Fruit fly (Drosophila melanogaster) whole organism, embryonic: Measurements from ENCODE around the gene CG32712.
A peak's percentile ranks its signal among the peaks of the same experiment; 100 is the strongest.

Source experiments
- Aef1 ChIP-seq: fragments of 200-800 bp; sonication (Bioruptor generic); IDR thresholded peaks from 3 replicates; pipeline ENCODE4 v1.3.6; 2022; ENCODE audit warnings: missing biosample characterization, missing genetic modification characterization
- C15 ChIP-seq: fragments of 200-800 bp; sonication (Bioruptor generic); IDR thresholded peaks from 3 replicates; pipeline ENCODE4 v1.3.6; 2022; ENCODE audit warnings: missing biosample characterization, missing genetic modification characterization
- CG11093 ChIP-seq: fragments of 200-800 bp; sonication (Bioruptor generic); IDR thresholded peaks from 3 replicates; pipeline ENCODE4 v1.3.6; 2022; ENCODE audit warnings: missing biosample characterization, missing genetic modification characterization
- CG11560 ChIP-seq: fragments of 200-800 bp; sonication (Bioruptor generic); IDR thresholded peaks from 3 replicates; pipeline ENCODE4 v1.3.6; 2022; ENCODE audit warnings: missing biosample characterization, missing genetic modification characterization
- CG12769 ChIP-seq: fragments of 200-800 bp; sonication (Bioruptor generic); optimal IDR thresholded peaks from 2 replicates; lab custom pipeline; 2019; ENCODE audit warnings: missing biosample characterization, mild to moderate bottlenecking, missing genetic modification characterization, moderate library complexity
- CG13287 ChIP-seq: fragments of 200-800 bp; sonication (Bioruptor generic); IDR thresholded peaks from 2 replicates; pipeline ENCODE4 v1.3.6; 2022; ENCODE audit warnings: missing biosample characterization, missing genetic modification characterization; ENCODE audit not compliant: partially characterized antibody
- CG14710 ChIP-seq: fragments of 200-800 bp; sonication (Bioruptor generic); optimal IDR thresholded peaks from 3 replicates; lab custom pipeline; 2019; ENCODE audit warnings: missing biosample characterization, mild to moderate bottlenecking, missing genetic modification characterization, moderate library complexity
- CG1792 ChIP-seq: fragments of 200-800 bp; sonication (Bioruptor generic); optimal IDR thresholded peaks from 2 replicates; lab custom pipeline; 2016; ENCODE audit warnings: missing biosample characterization, missing genetic modification characterization
- CG18476 ChIP-seq: fragments of 200-800 bp; sonication (Bioruptor generic); optimal IDR thresholded peaks from 2 replicates; lab custom pipeline; 2016; ENCODE audit warnings: missing biosample characterization, mild to moderate bottlenecking, missing genetic modification characterization
- CG2678 ChIP-seq: fragments of 200-800 bp; sonication (Bioruptor generic); optimal IDR thresholded peaks from 3 replicates; lab custom pipeline; 2019; ENCODE audit warnings: missing biosample characterization, mild to moderate bottlenecking, missing genetic modification characterization, moderate library complexity
- CG30403 ChIP-seq: fragments of 200-800 bp; sonication (Bioruptor generic); optimal IDR thresholded peaks from 3 replicates; lab custom pipeline; 2016; ENCODE audit warnings: missing biosample characterization, missing genetic modification characterization
- CG32767 ChIP-seq: fragments of 200-800 bp; sonication (Bioruptor generic); IDR thresholded peaks from 2 replicates; pipeline ENCODE4 v1.3.6; 2022; ENCODE audit warnings: missing biosample characterization, missing genetic modification characterization
- CG33557 ChIP-seq: fragments of 200-800 bp; sonication (Bioruptor generic); optimal IDR thresholded peaks from 2 replicates; lab custom pipeline; 2019; ENCODE audit warnings: missing biosample characterization, mild to moderate bottlenecking, missing genetic modification characterization, moderate library complexity
- CG34422 ChIP-seq: fragments of 200-800 bp; sonication (Bioruptor generic); IDR thresholded peaks from 3 replicates; pipeline ENCODE4 v1.3.6; 2022; ENCODE audit warnings: missing biosample characterization, missing genetic modification characterization
- CG3995 ChIP-seq: fragments of 200-800 bp; sonication (Bioruptor generic); optimal IDR thresholded peaks from 3 replicates; lab custom pipeline; 2016; ENCODE audit warnings: missing biosample characterization, missing genetic modification characterization
- CG7745 ChIP-seq: fragments of 200-800 bp; sonication (Bioruptor generic); optimal IDR thresholded peaks from 2 replicates; lab custom pipeline; 2018; ENCODE audit warnings: missing biosample characterization, mild to moderate bottlenecking, missing genetic modification characterization, moderate library complexity
- CG8281 ChIP-seq: fragments of 200-800 bp; sonication (Bioruptor generic); optimal IDR thresholded peaks from 2 replicates; lab custom pipeline; 2018; ENCODE audit warnings: missing biosample characterization, mild to moderate bottlenecking, missing genetic modification characterization, moderate library complexity
- CG8359 ChIP-seq: fragments of 200-800 bp; sonication (Bioruptor generic); optimal IDR thresholded peaks from 2 replicates; lab custom pipeline; 2017; ENCODE audit warnings: missing biosample characterization, mild to moderate bottlenecking, missing genetic modification characterization, borderline replicate concordance
- CG8944 ChIP-seq: fragments of 200-800 bp; sonication (Bioruptor generic); optimal IDR thresholded peaks from 3 replicates; lab custom pipeline; 2016; ENCODE audit warnings: missing biosample characterization, missing genetic modification characterization
- CkIIα-i1 ChIP-seq: fragments of 200-800 bp; sonication (Bioruptor generic); IDR thresholded peaks from 2 replicates; pipeline ENCODE4 v1.3.6; 2022; ENCODE audit warnings: missing biosample characterization, missing genetic modification characterization
- E2f1 ChIP-seq: fragments of 200-800 bp; sonication (Bioruptor generic); IDR thresholded peaks from 2 replicates; pipeline ENCODE4 v1.3.6; 2022; ENCODE audit warnings: missing biosample characterization, missing genetic modification characterization
- ERR ChIP-seq: fragments of 200-800 bp; sonication (Bioruptor generic); optimal IDR thresholded peaks from 2 replicates; lab custom pipeline; 2016; ENCODE audit warnings: missing biosample characterization, missing genetic modification characterization
- HmgZ ChIP-seq: fragments of 200-800 bp; sonication (Bioruptor generic); optimal IDR thresholded peaks from 2 replicates; lab custom pipeline; 2018; ENCODE audit warnings: missing biosample characterization, mild to moderate bottlenecking, missing genetic modification characterization
- Hr51 ChIP-seq, 2 experiments: fragments of 200-800 bp; sonication (Bioruptor generic); optimal IDR thresholded peaks; 2 replicates in 1 of 2; 3 replicates in 1 of 2; lab custom pipeline; 2016 to 2018; ENCODE audit warnings: missing biosample characterization in 2 of 2, missing genetic modification characterization in 2 of 2, mild to moderate bottlenecking in 1 of 2, moderate library complexity in 1 of 2
- Lhr ChIP-seq: fragments of 200-800 bp; sonication (Bioruptor generic); optimal IDR thresholded peaks from 3 replicates; lab custom pipeline; 2017; ENCODE audit warnings: mild to moderate bottlenecking, missing biosample characterization, missing genetic modification reagents, missing genetic modification characterization
- Neu2 ChIP-seq: fragments of 200-800 bp; sonication (Bioruptor generic); optimal IDR thresholded peaks from 3 replicates; lab custom pipeline; 2016; ENCODE audit warnings: missing biosample characterization, missing genetic modification characterization, borderline replicate concordance
- Rfx ChIP-seq: fragments of 200-800 bp; sonication (Bioruptor generic); IDR thresholded peaks from 2 replicates; pipeline ENCODE4 v1.3.6; 2022; ENCODE audit warnings: missing biosample characterization, missing genetic modification characterization
- Ssrp ChIP-seq: fragments of 200-800 bp; sonication (Bioruptor generic); optimal IDR thresholded peaks from 2 replicates; lab custom pipeline; 2018; ENCODE audit warnings: missing biosample characterization, mild to moderate bottlenecking, missing genetic modification characterization, moderate library complexity
- al ChIP-seq: fragments of 200-800 bp; sonication (Bioruptor generic); IDR thresholded peaks from 2 replicates; pipeline ENCODE4 v1.3.6; 2022; ENCODE audit warnings: missing biosample characterization, missing genetic modification characterization
- aop ChIP-seq: fragments of 200-800 bp; sonication (Bioruptor generic); IDR thresholded peaks from 2 replicates; pipeline ENCODE4 v1.3.6; 2022; ENCODE audit warnings: missing biosample characterization, missing genetic modification characterization
- bowl ChIP-seq: fragments of 200-800 bp; sonication (Bioruptor generic); IDR thresholded peaks from 2 replicates; pipeline ENCODE4 v1.3.6; 2022; ENCODE audit warnings: missing biosample characterization, missing genetic modification characterization
- btn ChIP-seq: fragments of 200-800 bp; sonication (Bioruptor generic); optimal IDR thresholded peaks from 2 replicates; lab custom pipeline; 2016; ENCODE audit warnings: missing biosample characterization, missing genetic modification characterization
- cas ChIP-seq: fragments of 200-800 bp; sonication (Bioruptor generic); IDR thresholded peaks from 2 replicates; pipeline ENCODE4 v1.3.6; 2022; ENCODE audit warnings: missing biosample characterization, missing genetic modification characterization
- chinmo ChIP-seq: fragments of 200-800 bp; sonication (Bioruptor generic); IDR thresholded peaks from 4 replicates; pipeline ENCODE4 v1.3.6; 2022; ENCODE audit warnings: missing biosample characterization, missing genetic modification characterization; ENCODE audit not compliant: partially characterized antibody
- dati ChIP-seq: fragments of 200-800 bp; sonication (Bioruptor generic); IDR thresholded peaks from 2 replicates; pipeline ENCODE4 v1.3.6; 2022; ENCODE audit warnings: missing biosample characterization, missing genetic modification characterization
- gsb-n ChIP-seq: fragments of 200-800 bp; sonication (Bioruptor generic); optimal IDR thresholded peaks from 3 replicates; lab custom pipeline; 2018; ENCODE audit warnings: missing biosample characterization, mild to moderate bottlenecking, missing genetic modification characterization
- gt ChIP-seq: fragments of 200-800 bp; sonication (Bioruptor generic); IDR thresholded peaks from 2 replicates; pipeline ENCODE4 v1.3.6; 2022; ENCODE audit warnings: missing biosample characterization, missing genetic modification characterization
- kni ChIP-seq: fragments of 200-800 bp; sonication (Bioruptor generic); optimal IDR thresholded peaks from 3 replicates; lab custom pipeline; 2017; ENCODE audit warnings: mild to moderate bottlenecking, missing biosample characterization, missing genetic modification reagents, missing genetic modification characterization
- knrl ChIP-seq: fragments of 200-800 bp; sonication (Bioruptor generic); IDR thresholded peaks from 3 replicates; pipeline ENCODE4 v1.3.6; 2022; ENCODE audit warnings: missing biosample characterization, missing genetic modification characterization; ENCODE audit not compliant: partially characterized antibody
- lab ChIP-seq: fragments of 200-800 bp; sonication (Bioruptor generic); optimal IDR thresholded peaks from 3 replicates; lab custom pipeline; 2017; ENCODE audit warnings: missing biosample characterization, missing genetic modification characterization, mild to moderate bottlenecking, moderate library complexity, missing genetic modification reagents
- lbe ChIP-seq: fragments of 200-800 bp; sonication (Bioruptor generic); optimal IDR thresholded peaks from 2 replicates; lab custom pipeline; 2016; ENCODE audit warnings: missing biosample characterization, mild to moderate bottlenecking, missing genetic modification characterization
- phol ChIP-seq: fragments of 200-800 bp; sonication (Bioruptor generic); optimal IDR thresholded peaks from 3 replicates; lab custom pipeline; 2018; ENCODE audit warnings: missing biosample characterization, mild to moderate bottlenecking, missing genetic modification characterization, moderate library complexity
- psq ChIP-seq: fragments of 200-800 bp; sonication (Bioruptor generic); optimal IDR thresholded peaks from 2 replicates; lab custom pipeline; 2017; ENCODE audit warnings: missing biosample characterization, missing genetic modification characterization
- ro ChIP-seq: fragments of 200-800 bp; sonication (Bioruptor generic); IDR thresholded peaks from 2 replicates; pipeline ENCODE4 v1.3.6; 2022; ENCODE audit warnings: missing biosample characterization, missing genetic modification characterization
- sd ChIP-seq: fragments of 200-800 bp; sonication (Bioruptor generic); optimal IDR thresholded peaks from 3 replicates; lab custom pipeline; 2018; ENCODE audit warnings: missing biosample characterization, mild to moderate bottlenecking, missing genetic modification characterization, moderate library complexity
- sens ChIP-seq: fragments of 200-800 bp; sonication (Bioruptor generic); peaks from one replicate; lab custom pipeline; 2016; ENCODE audit warnings: missing biosample characterization, missing genetic modification characterization
- sisA ChIP-seq: fragments of 200-800 bp; sonication (Bioruptor generic); IDR thresholded peaks from 2 replicates; pipeline ENCODE4 v1.3.6; 2022; ENCODE audit warnings: missing biosample characterization, missing genetic modification characterization
- tap ChIP-seq: fragments of 200-800 bp; optimal IDR thresholded peaks from 3 replicates; lab custom pipeline; 2019; ENCODE audit warnings: missing biosample characterization, mild to moderate bottlenecking, missing genetic modification characterization, moderate library complexity
- tna ChIP-seq: fragments of 200-800 bp; sonication (Bioruptor generic); IDR thresholded peaks from 2 replicates; pipeline ENCODE4 v1.3.6; 2022; ENCODE audit warnings: missing biosample characterization, missing genetic modification characterization; ENCODE audit not compliant: partially characterized antibody

Gene CG32712

DNA sequence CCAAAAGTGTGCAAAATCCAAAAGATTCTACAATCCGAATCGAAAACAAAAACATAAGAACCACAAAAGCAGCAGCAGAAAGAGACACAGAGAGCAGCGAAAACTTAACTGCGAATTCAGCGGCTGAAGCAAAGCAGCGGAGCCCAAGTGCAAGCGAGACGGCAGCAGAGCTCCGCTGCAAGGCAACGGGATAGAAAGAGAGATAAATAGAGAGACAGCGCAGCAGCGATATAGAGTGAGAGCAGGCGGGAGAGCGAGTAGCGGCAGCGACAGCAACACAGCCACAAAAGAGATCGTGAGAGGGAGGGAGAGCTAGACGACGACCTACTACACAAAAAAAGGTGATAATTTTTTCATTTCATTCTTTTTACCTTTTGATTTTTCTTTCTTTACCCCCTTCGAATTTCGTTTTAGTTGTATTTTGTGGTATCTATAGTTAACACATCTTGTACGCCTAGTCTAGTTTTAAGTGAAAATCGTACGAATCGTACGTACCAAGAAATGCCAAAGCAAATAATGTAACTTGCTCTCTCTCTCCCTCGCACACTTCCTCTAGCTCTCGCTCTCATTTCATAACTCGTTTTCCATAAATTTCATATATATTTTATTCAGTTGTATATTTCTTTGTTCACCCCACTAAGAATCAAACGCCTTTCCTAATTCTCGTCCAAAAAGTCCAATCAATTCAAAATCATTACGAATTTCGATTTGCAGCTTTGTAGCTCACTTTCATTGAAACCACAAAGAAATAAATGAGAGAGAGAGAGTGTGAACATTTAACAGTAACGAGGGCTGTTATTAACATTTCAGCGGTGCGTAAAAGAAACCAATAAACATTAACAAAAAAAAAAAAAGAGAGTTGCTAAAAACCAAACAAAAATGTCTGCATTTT, 23.0 kb downstream of the CG32712 start (continued):
- TF ChIP-seq tna: no peak
- no peak for TF ChIP-seq ro
- no peak for TF ChIP-seq aop (GFP tag; lab: Robert Waterston, UW)
- no peak for TF ChIP-seq ERR (GFP tag; lab: Kevin White, UChicago)
- TF ChIP-seq CG8944: no peak
- TF ChIP-seq Aef1 (GFP tag; lab: Robert Waterston, UW): no peak
- TF ChIP-seq CkIIα-i1 (GFP tag; lab: Robert Waterston, UW): no peak
- TF ChIP-seq psq (GFP tag; lab: Kevin White, UChicago): no peak
- TF ChIP-seq sens (GFP tag; lab: Kevin White, UChicago): peak; percentile 76
- TF ChIP-seq al (GFP tag; lab: Robert Waterston, UW): no peak
- peak; percentile 56 for TF ChIP-seq Rfx (GFP tag; lab: Robert Waterston, UW)
- no peak for TF ChIP-seq dati (GFP tag; lab: Robert Waterston, UW)
- peak; percentile 26; the same call in 1 of the 3 replicates for TF ChIP-seq CG34422
- no peak for TF ChIP-seq CG11093 (GFP tag; lab: Robert Waterston, UW)
- TF ChIP-seq CG1792 (GFP tag; lab: Kevin White, UChicago): no peak
- TF ChIP-seq CG2678 (tag; lab: Kevin White, UChicago): no peak
- TF ChIP-seq sisA (GFP tag; lab: Robert Waterston, UW): no peak
- no peak for TF ChIP-seq CG12769
- TF ChIP-seq btn (GFP tag; lab: Kevin White, UChicago): no peak
- no peak for TF ChIP-seq phol (tag; lab: Kevin White, UChicago)
- TF ChIP-seq CG8359: no peak
- TF ChIP-seq sd (tag; lab: Kevin White, UChicago): no peak
- no peak for TF ChIP-seq CG3995 (GFP tag; lab: Kevin White, UChicago)
- no peak for TF ChIP-seq CG33557 (GFP tag; lab: Kevin White, UChicago)
- no peak for TF ChIP-seq CG8281
- no peak for TF ChIP-seq kni
- no peak for TF ChIP-seq cas (GFP tag; lab: Robert Waterston, UW)
- TF ChIP-seq chinmo (GFP tag; lab: Robert Waterston, UW): 0 out of 4 replicates have a peak, but pooled peaks have one; percentile 9
- peak; percentile 8; the same call in 1 of the 3 replicates for TF ChIP-seq C15 (GFP tag; lab: Robert Waterston, UW)
- no peak for TF ChIP-seq CG11560 (tag; lab: Robert Waterston, UW)
- no peak for TF ChIP-seq lab (GFP tag; lab: Kevin White, UChicago)
- TF ChIP-seq Hr51 (GFP tag; optimal IDR thresholded peaks at IDR 0.05; lab: Kevin White, UChicago): no peak
- no peak for TF ChIP-seq CG14710 (tag; lab: Kevin White, UChicago)
- TF ChIP-seq bowl (GFP tag; lab: Robert Waterston, UW): peak; percentile 80; the same call in 1 of the 2 replicates
- no peak for TF ChIP-seq gsb-n (tag; lab: Kevin White, UChicago)
- TF ChIP-seq Lhr (GFP tag; lab: Kevin White, UChicago): no peak
- no peak for TF ChIP-seq HmgZ (tag; lab: Kevin White, UChicago)
- no peak for TF ChIP-seq Neu2 (GFP tag; lab: Kevin White, UChicago)
- no peak for TF ChIP-seq CG18476 (GFP tag; lab: Kevin White, UChicago)
- no peak for TF ChIP-seq Ssrp (tag; lab: Kevin White, UChicago)
- no peak for TF ChIP-seq knrl (GFP tag; lab: Robert Waterston, UW)
- TF ChIP-seq tap: no peak
- no peak for TF ChIP-seq E2f1 (GFP tag; lab: Robert Waterston, UW)
- no peak for TF ChIP-seq CG30403 (GFP tag; lab: Kevin White, UChicago)
- TF ChIP-seq CG7745 (tag; lab: Kevin White, UChicago): no peak
- no peak for TF ChIP-seq gt (GFP tag; lab: Robert Waterston, UW)
- TF ChIP-seq CG13287 (GFP tag; lab: Robert Waterston, UW): 0 out of 2 replicates have a peak, but pooled peaks have one; percentile 1
- no peak for TF ChIP-seq CG32767
- no peak for TF ChIP-seq lbe
